Fruit fly (Drosophila melanogaster) whole organism, embryonic: ENCODE measurements around the gene Teh2.

Experiments used
- B-H1 ChIP-seq: fragments of 200-800 bp; sonication (Bioruptor generic); IDR thresholded peaks from 3 replicates; pipeline ENCODE4 v1.3.6; 2022; ENCODE audit warnings: missing biosample characterization, missing genetic modification characterization
- C15 ChIP-seq: fragments of 200-800 bp; sonication (Bioruptor generic); IDR thresholded peaks from 3 replicates; pipeline ENCODE4 v1.3.6; 2022; ENCODE audit warnings: missing biosample characterization, missing genetic modification characterization
- CG11093 ChIP-seq: fragments of 200-800 bp; sonication (Bioruptor generic); IDR thresholded peaks from 3 replicates; pipeline ENCODE4 v1.3.6; 2022; ENCODE audit warnings: missing biosample characterization, missing genetic modification characterization
- CG12104 ChIP-seq: fragments of 200-800 bp; sonication (Bioruptor generic); optimal IDR thresholded peaks from 3 replicates; lab custom pipeline; 2016; ENCODE audit warnings: missing biosample characterization, missing genetic modification characterization
- CG12236 ChIP-seq: fragments of 200-800 bp; sonication (Bioruptor generic); optimal IDR thresholded peaks from 2 replicates; lab custom pipeline; 2016; ENCODE audit warnings: missing biosample characterization, missing genetic modification characterization
- CG13775 ChIP-seq: fragments of 200-800 bp; sonication (Bioruptor generic); optimal IDR thresholded peaks from 3 replicates; lab custom pipeline; 2017; ENCODE audit warnings: missing biosample characterization, mild to moderate bottlenecking, missing genetic modification characterization
- CG15696 ChIP-seq: fragments of 200-800 bp; sonication (Bioruptor generic); optimal IDR thresholded peaks from 2 replicates; lab custom pipeline; 2019; ENCODE audit warnings: missing biosample characterization, mild to moderate bottlenecking, missing genetic modification characterization, moderate library complexity
- CG1647 ChIP-seq: fragments of 200-800 bp; sonication (Bioruptor generic); optimal IDR thresholded peaks from 3 replicates; lab custom pipeline; 2016; ENCODE audit warnings: missing biosample characterization, missing genetic modification characterization
- CG18262 ChIP-seq: fragments of 200-800 bp; optimal IDR thresholded peaks from 3 replicates; lab custom pipeline; 2019; ENCODE audit warnings: missing biosample characterization, mild to moderate bottlenecking, missing genetic modification characterization, moderate library complexity
- CG2116 ChIP-seq: fragments of 200-800 bp; sonication (Bioruptor generic); optimal IDR thresholded peaks from 3 replicates; lab custom pipeline; 2018; ENCODE audit warnings: missing biosample characterization, mild to moderate bottlenecking, missing genetic modification characterization
- CG2199 ChIP-seq: fragments of 200-800 bp; sonication (Bioruptor generic); IDR thresholded peaks from 3 replicates; pipeline ENCODE4 v1.3.6; 2022; ENCODE audit warnings: missing biosample characterization, missing genetic modification characterization
- CG2889 ChIP-seq: fragments of 200-800 bp; sonication (Bioruptor generic); IDR thresholded peaks from 3 replicates; pipeline ENCODE4 v1.3.6; 2022; ENCODE audit warnings: missing biosample characterization, missing genetic modification characterization
- CG32772 ChIP-seq: fragments of 200-800 bp; sonication (Bioruptor generic); IDR thresholded peaks from 2 replicates; pipeline ENCODE4 v1.3.6; 2022; ENCODE audit warnings: missing biosample characterization, missing genetic modification characterization
- CG33213 ChIP-seq: fragments of 200-800 bp; sonication (Bioruptor generic); optimal IDR thresholded peaks from 3 replicates; lab custom pipeline; 2016; ENCODE audit warnings: missing biosample characterization, missing genetic modification characterization
- CG34224 ChIP-seq: fragments of 200-800 bp; sonication (Bioruptor generic); IDR thresholded peaks from 3 replicates; pipeline ENCODE4 v1.3.6; 2022; ENCODE audit warnings: missing biosample characterization, missing genetic modification characterization; ENCODE audit not compliant: partially characterized antibody
- CG34376 ChIP-seq: fragments of 200-800 bp; sonication (Bioruptor generic); optimal IDR thresholded peaks from 2 replicates; lab custom pipeline; 2018; ENCODE audit warnings: missing biosample characterization, mild to moderate bottlenecking, missing genetic modification characterization
- CG34422 ChIP-seq: fragments of 200-800 bp; sonication (Bioruptor generic); IDR thresholded peaks from 3 replicates; pipeline ENCODE4 v1.3.6; 2022; ENCODE audit warnings: missing biosample characterization, missing genetic modification characterization
- CG3726 ChIP-seq: fragments of 200-800 bp; sonication (Bioruptor generic); IDR thresholded peaks from 3 replicates; pipeline ENCODE4, ENCODE4 v1.3.6; 2022; ENCODE audit warnings: missing biosample characterization, missing genetic modification characterization
- CG3995 ChIP-seq: fragments of 200-800 bp; sonication (Bioruptor generic); optimal IDR thresholded peaks from 3 replicates; lab custom pipeline; 2016; ENCODE audit warnings: missing biosample characterization, missing genetic modification characterization
- CG5180 ChIP-seq: fragments of 200-800 bp; sonication (Bioruptor generic); optimal IDR thresholded peaks from 3 replicates; lab custom pipeline; 2017; ENCODE audit warnings: missing biosample characterization, missing genetic modification characterization, mild to moderate bottlenecking, moderate library complexity, missing genetic modification reagents
- CG6175 ChIP-seq: fragments of 200-800 bp; sonication (Bioruptor generic); IDR thresholded peaks from 3 replicates; pipeline ENCODE4 v1.3.6; 2022; ENCODE audit warnings: missing biosample characterization, missing genetic modification characterization
- CG9215 ChIP-seq: fragments of 200-800 bp; sonication (Bioruptor generic); IDR thresholded peaks from 2 replicates; pipeline ENCODE4 v1.3.6; 2022; ENCODE audit warnings: missing biosample characterization, missing genetic modification characterization
- Dip3 ChIP-seq: fragments of 200-800 bp; sonication (Bioruptor generic); optimal IDR thresholded peaks from 3 replicates; lab custom pipeline; 2016; ENCODE audit warnings: missing biosample characterization, missing genetic modification characterization
- E2f1 ChIP-seq: fragments of 200-800 bp; sonication (Bioruptor generic); IDR thresholded peaks from 2 replicates; pipeline ENCODE4 v1.3.6; 2022; ENCODE audit warnings: missing biosample characterization, missing genetic modification characterization
- HHEX ChIP-seq: fragments of 200-800 bp; sonication (Bioruptor generic); optimal IDR thresholded peaks from 3 replicates; lab custom pipeline; 2017; ENCODE audit warnings: missing biosample characterization, mild to moderate bottlenecking, missing genetic modification characterization, missing genetic modification reagents
- Hr78 ChIP-seq, 2 experiments: fragments of 200-800 bp in 1 of 2; fragments of >200 bp in 1 of 2; sonication (Bioruptor generic) in 1 of 2; optimal IDR thresholded peaks; 2 replicates each; lab custom pipeline; 2017 to 2019; ENCODE audit warnings: missing biosample characterization in 2 of 2, missing genetic modification characterization in 2 of 2, mild to moderate bottlenecking in 1 of 2, moderate library complexity in 1 of 2
- MTF-1 ChIP-seq: fragments of 200-800 bp; sonication (Bioruptor generic); optimal IDR thresholded peaks from 2 replicates; lab custom pipeline; 2018; ENCODE audit warnings: missing biosample characterization, mild to moderate bottlenecking, missing genetic modification characterization, borderline replicate concordance
- Neu2 ChIP-seq: fragments of 200-800 bp; sonication (Bioruptor generic); optimal IDR thresholded peaks from 3 replicates; lab custom pipeline; 2016; ENCODE audit warnings: missing biosample characterization, missing genetic modification characterization, borderline replicate concordance
- PHDP ChIP-seq: fragments of 200-800 bp; sonication (Bioruptor generic); optimal IDR thresholded peaks from 3 replicates; lab custom pipeline; 2018; ENCODE audit warnings: missing biosample characterization, mild to moderate bottlenecking, missing genetic modification characterization, moderate library complexity
- Pdp1 ChIP-seq, 2 experiments: fragments of 200-800 bp; sonication (Bioruptor generic); optimal IDR thresholded peaks; 3 replicates each; lab custom pipeline; 2016; ENCODE audit warnings: missing biosample characterization in 2 of 2, missing genetic modification characterization in 2 of 2, mild to moderate bottlenecking in 1 of 2, moderate library complexity in 1 of 2
- Xbp1 ChIP-seq: fragments of 200-800 bp; sonication (Bioruptor generic); optimal IDR thresholded peaks from 3 replicates; lab custom pipeline; 2016; ENCODE audit warnings: missing biosample characterization, mild to moderate bottlenecking, missing genetic modification characterization
- ash1 ChIP-seq: fragments of 200-800 bp; sonication (Bioruptor generic); optimal IDR thresholded peaks from 2 replicates; lab custom pipeline; 2018; ENCODE audit warnings: missing biosample characterization, mild to moderate bottlenecking, missing genetic modification characterization
- cg ChIP-seq: fragments of 200-800 bp; sonication (Bioruptor generic); optimal IDR thresholded peaks from 3 replicates; lab custom pipeline; 2019; ENCODE audit warnings: missing biosample characterization, mild to moderate bottlenecking, missing genetic modification characterization, moderate library complexity
- ci ChIP-seq: fragments of 200-800 bp; sonication (Bioruptor generic); IDR thresholded peaks from 3 replicates; pipeline ENCODE4 v1.3.6; 2022; ENCODE audit warnings: missing biosample characterization, missing genetic modification characterization
- crc ChIP-seq: fragments of 200-800 bp; sonication (Bioruptor generic); optimal IDR thresholded peaks from 2 replicates; lab custom pipeline; 2016; ENCODE audit warnings: missing biosample characterization, missing genetic modification characterization
- dmrt11E ChIP-seq: fragments of 200-800 bp; sonication (Bioruptor generic); optimal IDR thresholded peaks from 3 replicates; lab custom pipeline; 2018; ENCODE audit warnings: missing biosample characterization, mild to moderate bottlenecking, missing genetic modification characterization, moderate library complexity
- dpn ChIP-seq, 2 experiments: fragments of 200-800 bp; sonication (Bioruptor generic); optimal IDR thresholded peaks; 3 replicates each; lab custom pipeline; 2016; ENCODE audit warnings: missing biosample characterization in 2 of 2, missing genetic modification characterization in 2 of 2
- en ChIP-seq: fragments of 200-800 bp; sonication (Bioruptor generic); optimal IDR thresholded peaks from 2 replicates; lab custom pipeline; 2016; ENCODE audit warnings: missing biosample characterization, missing genetic modification characterization
- fd96Cb ChIP-seq: fragments of 200-800 bp; sonication (Bioruptor generic); optimal IDR thresholded peaks from 2 replicates; lab custom pipeline; 2018; ENCODE audit warnings: missing biosample characterization, mild to moderate bottlenecking, missing genetic modification characterization, moderate library complexity
- gce ChIP-seq: fragments of 200-800 bp; sonication (Bioruptor generic); IDR thresholded peaks from 3 replicates; pipeline ENCODE4 v1.3.6; 2022; ENCODE audit warnings: missing biosample characterization, missing genetic modification characterization
- grn ChIP-seq: fragments of 200-800 bp; sonication (Bioruptor generic); optimal IDR thresholded peaks from 3 replicates; lab custom pipeline; 2017; ENCODE audit warnings: missing biosample characterization, missing genetic modification characterization
- gsb-n ChIP-seq: fragments of 200-800 bp; sonication (Bioruptor generic); optimal IDR thresholded peaks from 3 replicates; lab custom pipeline; 2018; ENCODE audit warnings: missing biosample characterization, mild to moderate bottlenecking, missing genetic modification characterization
- ham ChIP-seq: fragments of 200-800 bp; sonication (Bioruptor generic); IDR thresholded peaks from 2 replicates; pipeline ENCODE4 v1.3.6; 2022; ENCODE audit warnings: missing biosample characterization, missing genetic modification characterization
- kay ChIP-seq: fragments of 200-800 bp; sonication (Bioruptor generic); optimal IDR thresholded peaks from 2 replicates; lab custom pipeline; 2016; ENCODE audit warnings: missing biosample characterization, missing genetic modification characterization
- lola ChIP-seq, 3 experiments: fragments of >200 bp in 2 of 3; fragments of 200-800 bp in 1 of 3; sonication (Bioruptor generic) in 1 of 3; optimal IDR thresholded peaks; 2 replicates each; lab custom pipeline; 2017 to 2019; ENCODE audit warnings: missing biosample characterization in 3 of 3, missing genetic modification characterization in 3 of 3, mild to moderate bottlenecking in 1 of 3, moderate library complexity in 1 of 3
- lov ChIP-seq, 2 experiments: fragments of 200-800 bp in 1 of 2; fragments of >200 bp in 1 of 2; sonication (Bioruptor generic) in 1 of 2; IDR thresholded peaks in 1 of 2; optimal IDR thresholded peaks in 1 of 2; 2 replicates in 1 of 2; 3 replicates in 1 of 2; pipeline versions ENCODE4 v1.3.6 to Lab custom; 2017 to 2022; ENCODE audit warnings: missing biosample characterization in 1 of 2, missing genetic modification characterization in 1 of 2
- psq ChIP-seq: fragments of 200-800 bp; sonication (Bioruptor generic); optimal IDR thresholded peaks from 2 replicates; lab custom pipeline; 2017; ENCODE audit warnings: missing biosample characterization, missing genetic modification characterization
- seq ChIP-seq: fragments of 200-800 bp; sonication (Bioruptor generic); IDR thresholded peaks from 2 replicates; pipeline ENCODE4 v1.3.6; 2022; ENCODE audit warnings: missing biosample characterization, missing genetic modification characterization
- stc ChIP-seq: fragments of 200-800 bp; sonication (Bioruptor generic); IDR thresholded peaks from 2 replicates; pipeline ENCODE4 v1.3.6; 2022; ENCODE audit warnings: missing biosample characterization, missing genetic modification characterization
- ttk ChIP-seq: fragments of 200-800 bp; sonication (Bioruptor generic); IDR thresholded peaks from 2 replicates; pipeline ENCODE4 v2.1.2; 2022; ENCODE audit warnings: missing biosample characterization, missing genetic modification characterization

Teh2 gene

DNA sequence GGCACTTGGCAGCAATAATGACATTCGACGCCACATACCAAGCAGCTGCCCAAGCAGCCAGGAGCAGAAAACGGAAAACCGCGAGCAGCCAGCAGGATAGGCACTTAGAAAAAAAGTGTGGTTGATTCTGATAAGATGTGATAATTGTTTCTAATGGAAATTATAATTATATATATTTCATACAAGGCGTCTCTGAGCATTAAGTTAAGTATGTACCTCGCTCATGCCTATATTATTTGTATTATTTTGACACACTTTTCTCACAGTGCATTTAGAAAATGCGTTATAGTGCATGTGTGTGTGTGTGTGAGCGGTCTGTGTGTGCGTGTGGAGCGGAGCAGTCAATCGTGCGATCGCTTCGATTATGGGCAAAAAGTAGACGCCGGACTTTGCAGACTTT, 29.5 kb downstream of the Teh2 start (continued):
- no peak for TF ChIP-seq CG3726 (GFP tag; lab: Robert Waterston, UW)
- no peak for TF ChIP-seq Neu2 (GFP tag; lab: Kevin White, UChicago)
- no peak for TF ChIP-seq lov (optimal IDR thresholded peaks at IDR 0.05; lab: Kevin White, UChicago)
- 0 out of 3 replicates have a peak, but pooled peaks have one; percentile 17 for TF ChIP-seq lov (GFP tag; IDR thresholded peaks at IDR 0.05; lab: Robert Waterston, UW)
- no peak for TF ChIP-seq CG12104
- TF ChIP-seq CG6175 (GFP tag; lab: Robert Waterston, UW), result no peak
- no peak for TF ChIP-seq CG33213 (GFP tag; lab: Kevin White, UChicago)
- TF ChIP-seq E2f1 (GFP tag; lab: Robert Waterston, UW), result peak; percentile 17; the same call in 1 of the 2 replicates
- TF ChIP-seq ci (GFP tag; lab: Robert Waterston, UW), result 0 out of 3 replicates have a peak, but pooled peaks have one; percentile 25
- no peak for TF ChIP-seq gsb-n
- no peak for TF ChIP-seq ash1 (GFP tag; lab: Kevin White, UChicago)
- no peak for TF ChIP-seq stc (GFP tag; lab: Robert Waterston, UW)
- TF ChIP-seq gce (GFP tag; lab: Robert Waterston, UW), result 0 out of 3 replicates have a peak, but pooled peaks have one; percentile 30
- TF ChIP-seq Dip3 (GFP tag; lab: Kevin White, UChicago), result no peak
- TF ChIP-seq lola (GFP tag; optimal IDR thresholded peaks at IDR 0.05; lab: Kevin White, UChicago), result peak in 1 of 3 experiments; percentile 58
- no peak for TF ChIP-seq CG34376 (GFP tag; lab: Kevin White, UChicago)
- no peak for TF ChIP-seq dpn (GFP tag; optimal IDR thresholded peaks at IDR 0.05; lab: Kevin White, UChicago)
- no peak for TF ChIP-seq CG11093 (GFP tag; lab: Robert Waterston, UW)
- TF ChIP-seq C15 (GFP tag; lab: Robert Waterston, UW), result no peak
- TF ChIP-seq HHEX (GFP tag; lab: Kevin White, UChicago), result no peak
- TF ChIP-seq ham (GFP tag; lab: Robert Waterston, UW), result no peak
- TF ChIP-seq CG2199 (GFP tag; lab: Robert Waterston, UW), result no peak
- no peak for TF ChIP-seq CG12236 (GFP tag; lab: Kevin White, UChicago)
- TF ChIP-seq psq (GFP tag; lab: Kevin White, UChicago), result no peak
- peak; percentile 21 for TF ChIP-seq CG13775 (GFP tag; lab: Kevin White, UChicago)
- TF ChIP-seq CG1647 (GFP tag; lab: Kevin White, UChicago), result no peak
- 0 out of 2 replicates have a peak, but pooled peaks have one; percentile 22 for TF ChIP-seq CG32772 (GFP tag; lab: Robert Waterston, UW)
- TF ChIP-seq ttk, result no peak
- peak; percentile 69 for TF ChIP-seq dmrt11E (tag; lab: Kevin White, UChicago)
- no peak for TF ChIP-seq grn (GFP tag; lab: Kevin White, UChicago)
- no peak for TF ChIP-seq CG5180 (GFP tag; lab: Kevin White, UChicago)
- TF ChIP-seq fd96Cb (tag; lab: Kevin White, UChicago), result peak; percentile 19
- TF ChIP-seq CG34224 (GFP tag; lab: Robert Waterston, UW), result no peak
- peak; percentile 19 for TF ChIP-seq Xbp1 (GFP tag; lab: Kevin White, UChicago)
- no peak for TF ChIP-seq CG2889 (GFP tag; lab: Robert Waterston, UW)
- TF ChIP-seq CG2116 (GFP tag; lab: Kevin White, UChicago), result no peak
- no peak for TF ChIP-seq B-H1 (GFP tag; lab: Robert Waterston, UW)
- no peak for TF ChIP-seq CG9215 (GFP tag; lab: Robert Waterston, UW)
- TF ChIP-seq CG3995 (GFP tag; lab: Kevin White, UChicago), result no peak
- TF ChIP-seq seq (GFP tag; lab: Robert Waterston, UW), result no peak
- peak; percentile 31 for TF ChIP-seq cg (GFP tag; lab: Kevin White, UChicago)
- no peak for TF ChIP-seq PHDP (tag; lab: Kevin White, UChicago)
- TF ChIP-seq en (GFP tag; lab: Kevin White, UChicago), result no peak
- TF ChIP-seq Hr78 (GFP tag; optimal IDR thresholded peaks at IDR 0.05; lab: Kevin White, UChicago), result no peak
- no peak for TF ChIP-seq Pdp1 (GFP tag; optimal IDR thresholded peaks at IDR 0.05; lab: Kevin White, UChicago)
- TF ChIP-seq CG15696 (tag; lab: Kevin White, UChicago), result peak; percentile 83
- no peak for TF ChIP-seq MTF-1 (GFP tag; lab: Kevin White, UChicago)
- TF ChIP-seq crc, result no peak
- TF ChIP-seq CG34422, result no peak
- TF ChIP-seq CG18262 (tag; lab: Kevin White, UChicago), result peak; percentile 56
- TF ChIP-seq kay, result no peak
